Worm (Caenorhabditis elegans) whole organism, young adult: ENCODE results near the gene C14F11.4.

Experiments used
- B0035.1 ChIP-seq: sonication (generic microtip); optimal IDR thresholded peaks from 2 replicates; lab custom pipeline; 2016; ENCODE audit warnings: missing genetic modification characterization, mild to moderate bottlenecking, missing compliant biosample characterization, missing genotype, missing genetic modification reagents
- B0336.3 ChIP-seq: fragments of 200-800 bp; sonication (Bioruptor generic); IDR thresholded peaks from 2 replicates; pipeline ENCODE4 v1.3.6; 2022; ENCODE audit warnings: missing genetic modification characterization, missing compliant biosample characterization
- F10E7.11 ChIP-seq: sonication (generic microtip); optimal IDR thresholded peaks from 2 replicates; lab custom pipeline; 2017; ENCODE audit warnings: mild to moderate bottlenecking, missing genetic modification characterization, moderate library complexity, missing compliant biosample characterization
- F22D6.2 ChIP-seq: sonication (generic microtip); optimal IDR thresholded peaks from 2 replicates; lab custom pipeline; 2016; ENCODE audit warnings: mild to moderate bottlenecking, missing genetic modification characterization, missing compliant biosample characterization
- F23B12.7 ChIP-seq: sonication (generic microtip); optimal IDR thresholded peaks from 2 replicates; lab custom pipeline; 2017; ENCODE audit warnings: missing genetic modification characterization, mild to moderate bottlenecking, missing compliant biosample characterization, antibody characterized with exemption, moderate library complexity; ENCODE audit not compliant: insufficient read depth
- F57C9.4 ChIP-seq: sonication (generic microtip); optimal IDR thresholded peaks from 2 replicates; lab custom pipeline; 2017; ENCODE audit warnings: mild to moderate bottlenecking, missing genetic modification characterization, missing compliant biosample characterization
- T07F8.4 ChIP-seq: sonication (generic microtip); optimal IDR thresholded peaks from 2 replicates; lab custom pipeline; 2016; ENCODE audit warnings: mild to moderate bottlenecking, missing genetic modification characterization, moderate library complexity, missing compliant biosample characterization
- Y53G8AR.9 ChIP-seq: fragments of 200-800 bp; sonication (Bioruptor generic); conservative IDR thresholded peaks from 2 replicates; pipeline ENCODE4 v1.3.6; 2022; ENCODE audit warnings: missing genetic modification reagents, missing genetic modification characterization, missing compliant biosample characterization
- Y56A3A.18 ChIP-seq: fragments of 200-800 bp; sonication (Bioruptor generic); IDR thresholded peaks from 2 replicates; pipeline ENCODE4 v1.3.6; 2022; ENCODE audit warnings: missing genetic modification reagents, missing genetic modification characterization, missing compliant biosample characterization
- Y67H2A.10 ChIP-seq: fragments of 200-800 bp; sonication (Bioruptor generic); conservative IDR thresholded peaks from 2 replicates; pipeline ENCODE4 v1.3.6; 2022; ENCODE audit warnings: missing genetic modification reagents, missing genetic modification characterization, missing compliant biosample characterization
- Y79H2A.3 ChIP-seq: fragments of 200-800 bp; sonication (Bioruptor generic); conservative IDR thresholded peaks from 2 replicates; pipeline ENCODE4 v1.3.6; 2022; ENCODE audit warnings: missing genetic modification reagents, missing genetic modification characterization, missing compliant biosample characterization
- ZK185.1 ChIP-seq: sonication (generic microtip); optimal IDR thresholded peaks from 2 replicates; lab custom pipeline; 2016; ENCODE audit warnings: mild to moderate bottlenecking, missing genetic modification characterization, missing compliant biosample characterization; ENCODE audit not compliant: poor library complexity, severe bottlenecking
- akir-1 ChIP-seq: fragments of 200-800 bp; sonication (Bioruptor generic); optimal IDR thresholded peaks from 2 replicates; lab custom pipeline; 2018; ENCODE audit warnings: mild to moderate bottlenecking, missing genetic modification characterization, moderate library complexity, missing compliant biosample characterization
- ama-1 ChIP-seq, 3 experiments: fragments of 150-350 bp in 1 of 3; sonication (generic microtip) in 2 of 3; optimal IDR thresholded peaks; 2 replicates each; lab custom pipeline; 2014 to 2018; ENCODE audit warnings: missing biosample characterization in 2 of 3, missing genetic modification characterization in 2 of 3, missing genetic modification reagents in 2 of 3
- aptf-3 ChIP-seq: fragments of 200-800 bp; sonication (Bioruptor generic); IDR thresholded peaks from 2 replicates; pipeline ENCODE4 v1.3.6; 2022; ENCODE audit warnings: missing genetic modification characterization, missing compliant biosample characterization
- athp-1 ChIP-seq: sonication (generic microtip); optimal IDR thresholded peaks from 2 replicates; lab custom pipeline; 2017; ENCODE audit warnings: mild to moderate bottlenecking, missing genetic modification characterization, missing compliant biosample characterization
- attf-5 ChIP-seq: fragments of 200-800 bp; sonication (Bioruptor generic); optimal IDR thresholded peaks from 2 replicates; lab custom pipeline; 2018; ENCODE audit warnings: mild to moderate bottlenecking, missing genetic modification characterization, missing compliant biosample characterization
- ceh-27 ChIP-seq: fragments of 200-800 bp; sonication (Bioruptor generic); optimal IDR thresholded peaks from 2 replicates; lab custom pipeline; 2018; ENCODE audit warnings: mild to moderate bottlenecking, missing genetic modification characterization, moderate library complexity, missing compliant biosample characterization
- ceh-40 ChIP-seq: fragments of 200-800 bp; sonication (Bioruptor generic); IDR thresholded peaks from 2 replicates; pipeline ENCODE4 v1.3.6; 2022; ENCODE audit warnings: missing genetic modification characterization, missing compliant biosample characterization
- chd-7 ChIP-seq: sonication (generic microtip); optimal IDR thresholded peaks from 2 replicates; lab custom pipeline; 2016; ENCODE audit warnings: mild to moderate bottlenecking, missing genetic modification characterization, moderate library complexity, missing compliant biosample characterization
- die-1 ChIP-seq: sonication (generic microtip); optimal IDR thresholded peaks from 2 replicates; lab custom pipeline; 2016; ENCODE audit warnings: missing genotype, mild to moderate bottlenecking, missing genetic modification characterization, missing compliant biosample characterization
- dpff-1 ChIP-seq: sonication (generic microtip); optimal IDR thresholded peaks from 2 replicates; lab custom pipeline; 2017; ENCODE audit warnings: mild to moderate bottlenecking, missing genetic modification characterization, missing compliant biosample characterization
- egl-18 ChIP-seq: fragments of 200-800 bp; sonication (Bioruptor generic); IDR thresholded peaks from 2 replicates; pipeline ENCODE4 v1.3.6; 2022; ENCODE audit warnings: missing genetic modification reagents, missing genetic modification characterization, missing compliant biosample characterization
- egrh-3 ChIP-seq: fragments of 200-800 bp; sonication (Bioruptor generic); IDR thresholded peaks from 2 replicates; pipeline ENCODE4 v1.3.6; 2022; ENCODE audit warnings: missing genetic modification reagents, missing genetic modification characterization, missing compliant biosample characterization
- ets-4 ChIP-seq: fragments of 200-800 bp; sonication (Bioruptor generic); optimal IDR thresholded peaks from 2 replicates; lab custom pipeline; 2018; ENCODE audit warnings: mild to moderate bottlenecking, missing genetic modification characterization, missing compliant biosample characterization
- him-1 ChIP-seq: sonication (generic microtip); optimal IDR thresholded peaks from 2 replicates; lab custom pipeline; 2016; ENCODE audit warnings: missing genotype, missing genetic modification reagents, missing genetic modification characterization, missing compliant biosample characterization
- hrde-1 ChIP-seq: sonication (generic microtip); optimal IDR thresholded peaks from 2 replicates; lab custom pipeline; 2016; ENCODE audit warnings: missing genetic modification characterization, mild to moderate bottlenecking, missing compliant biosample characterization, moderate library complexity, missing genotype, missing genetic modification reagents, borderline replicate concordance
- lag-1 ChIP-seq: fragments of 200-800 bp; sonication (Bioruptor generic); IDR thresholded peaks from 2 replicates; pipeline ENCODE4 v1.3.6; 2022; ENCODE audit warnings: missing genetic modification reagents, missing genetic modification characterization, missing compliant biosample characterization
- lin-54 ChIP-seq: fragments of 200-800 bp; sonication (Bioruptor generic); optimal IDR thresholded peaks from 2 replicates; lab custom pipeline; 2018; ENCODE audit warnings: mild to moderate bottlenecking, missing genetic modification characterization, missing compliant biosample characterization
- lsl-1 ChIP-seq: fragments of 200-800 bp; sonication (Bioruptor generic); optimal IDR thresholded peaks from 2 replicates; lab custom pipeline; 2018; ENCODE audit warnings: mild to moderate bottlenecking, missing genetic modification characterization, moderate library complexity, missing compliant biosample characterization
- madf-10 ChIP-seq: sonication (generic microtip); optimal IDR thresholded peaks from 2 replicates; lab custom pipeline; 2016; ENCODE audit warnings: mild to moderate bottlenecking, missing genetic modification characterization, missing compliant biosample characterization
- nfyb-1 ChIP-seq: fragments of 200-800 bp; sonication (Bioruptor generic); IDR thresholded peaks from 2 replicates; pipeline ENCODE4 v1.3.6; 2022; ENCODE audit warnings: missing genetic modification reagents, missing genetic modification characterization, missing compliant biosample characterization
- nhr-90 ChIP-seq: sonication (generic microtip); optimal IDR thresholded peaks from 2 replicates; lab custom pipeline; 2016; ENCODE audit warnings: missing genotype, mild to moderate bottlenecking, missing genetic modification characterization, missing compliant biosample characterization
- pha-4 ChIP-seq: fragments of 150-350 bp; sonication (generic microtip); optimal IDR thresholded peaks from 2 replicates; lab custom pipeline; 2014; ENCODE audit warnings: missing biosample characterization, missing genetic modification reagents, missing genetic modification characterization
- rcor-1 ChIP-seq: fragments of 200-800 bp; sonication (Bioruptor generic); IDR thresholded peaks from 2 replicates; pipeline ENCODE4 v1.3.6; 2022; ENCODE audit warnings: missing genetic modification reagents, missing genetic modification characterization, missing compliant biosample characterization
- repo-1 ChIP-seq: sonication (generic microtip); optimal IDR thresholded peaks from 2 replicates; lab custom pipeline; 2017; ENCODE audit warnings: mild to moderate bottlenecking, missing genetic modification characterization, missing compliant biosample characterization
- rpc-1 ChIP-seq, 2 experiments: fragments of 150-350 bp in 1 of 2; sonication (generic microtip) in 1 of 2; optimal IDR thresholded peaks; 2 replicates each; lab custom pipeline; 2014 to 2018; ENCODE audit warnings: missing biosample characterization in 1 of 2, missing genetic modification characterization in 1 of 2, missing genetic modification reagents in 1 of 2, missing genotype in 1 of 2
- sea-2 ChIP-seq: fragments of 200-800 bp; sonication (Bioruptor generic); IDR thresholded peaks from 2 replicates; pipeline ENCODE4 v1.3.6; 2022; ENCODE audit warnings: missing genetic modification characterization, missing compliant biosample characterization
- snpc-4 ChIP-seq, 5 experiments: fragments of 150-350 bp in 1 of 5; sonication (generic microtip) in 4 of 5; optimal IDR thresholded peaks; 2 replicates each; lab custom pipeline; 2014 to 2018; ENCODE audit warnings: missing genetic modification characterization in 5 of 5, missing biosample characterization in 3 of 5, antibody characterized with exemption in 2 of 5, mild to moderate bottlenecking in 2 of 5, missing compliant biosample characterization in 2 of 5, missing genotype in 2 of 5, moderate library complexity in 2 of 5, missing genetic modification reagents in 1 of 5
- tbx-9 ChIP-seq: sonication (generic microtip); optimal IDR thresholded peaks from 2 replicates; lab custom pipeline; 2016; ENCODE audit warnings: borderline replicate concordance, missing genetic modification characterization, inconsistent platforms, missing compliant biosample characterization
- xnd-1 ChIP-seq: sonication (generic microtip); optimal IDR thresholded peaks from 2 replicates; lab custom pipeline; 2016; ENCODE audit warnings: missing genotype, missing genetic modification reagents, missing genetic modification characterization, missing compliant biosample characterization
- ztf-3 ChIP-seq: fragments of 200-800 bp; sonication (Bioruptor generic); optimal IDR thresholded peaks from 2 replicates; lab custom pipeline; 2018; ENCODE audit warnings: mild to moderate bottlenecking, missing genetic modification characterization, missing compliant biosample characterization

C14F11.4 gene

ce11 chrX:6211322-6211820, 21.5 kb downstream of the C14F11.4 start (continued):
- TF ChIP-seq die-1 (tag; lab: Kevin White, UChicago) = no peak
- no peak for TF ChIP-seq F22D6.2 (tag; lab: Kevin White, UChicago)

- TF ChIP-seq B0035.1 = no peak
- TF ChIP-seq tbx-9 (tag; lab: Kevin White, UChicago) = no peak
- TF ChIP-seq akir-1 = no peak
Measured at ce11 chrX:6208463-6208862, 24.4 kb downstream of the C14F11.4 start, which contains the start of gene C14F11.7. Gene C14F11.7 (minus strand): TSS chrX:6208563.

ce11 chrX:6207687-6208088, 25.2 kb downstream of the C14F11.4 start, which contains the start of gene T13C5.6:
Gene T13C5.6 (minus strand): TSS chrX:6207687.
- TF ChIP-seq ZK185.1 (tag; lab: Kevin White, UChicago) = peak; percentile 97
- TF ChIP-seq egl-18 (GFP tag; lab: Robert Waterston, UW) = peak; percentile 65; the same call in 1 of the 2 replicates
- TF ChIP-seq F23B12.7 (tag; lab: Kevin White, UChicago) = peak; percentile 84
- TF ChIP-seq athp-1 (tag; lab: Kevin White, UChicago) = peak; percentile 72
- TF ChIP-seq Y67H2A.10 (GFP tag; lab: Robert Waterston, UW) = 0 out of 2 replicates have a peak, but pooled peaks have one; percentile 26
- TF ChIP-seq aptf-3 (GFP tag; lab: Robert Waterston, UW) = peak; percentile 66; the same call in 1 of the 2 replicates
- peak; percentile 66; the same call in 1 of the 2 replicates for TF ChIP-seq Y79H2A.3 (GFP tag; lab: Robert Waterston, UW)
- no peak for TF ChIP-seq sea-2
- peak; percentile 89 for TF ChIP-seq attf-5
- TF ChIP-seq rpc-1 (optimal IDR thresholded peaks at IDR 0.05; lab: Kevin White, UChicago) = peak; percentile 91
- TF ChIP-seq rpc-1 (tag; optimal IDR thresholded peaks at IDR 0.05; lab: Kevin White, UChicago) = peak; percentile 70
- no peak for TF ChIP-seq snpc-4 (GFP tag; optimal IDR thresholded peaks at IDR 0.05; lab: Kevin White, UChicago)
- TF ChIP-seq snpc-4 (tag; optimal IDR thresholded peaks at IDR 0.05; lab: Kevin White, UChicago) = peak in 2 of 4 experiments; percentile 71 to 81
- no peak for TF ChIP-seq xnd-1 (tag; lab: Kevin White, UChicago)
- peak; percentile 69 for TF ChIP-seq lin-54 (GFP tag; lab: Kevin White, UChicago)
- peak; percentile 91 for TF ChIP-seq nhr-90 (tag; lab: Kevin White, UChicago)
- peak; percentile 90 for TF ChIP-seq ets-4 (GFP tag; lab: Kevin White, UChicago)
- peak; percentile 85 for TF ChIP-seq madf-10 (tag; lab: Kevin White, UChicago)
- peak; percentile 72; the same call in 1 of the 2 replicates for TF ChIP-seq Y53G8AR.9 (GFP tag; lab: Robert Waterston, UW)
- peak; percentile 33 for TF ChIP-seq ztf-3 (GFP tag; lab: Kevin White, UChicago)
- TF ChIP-seq F10E7.11 (tag; lab: Kevin White, UChicago) = no peak
- peak; percentile 22 for TF ChIP-seq lsl-1 (GFP tag; lab: Kevin White, UChicago)
- no peak for TF ChIP-seq ceh-40 (GFP tag; lab: Robert Waterston, UW)
- TF ChIP-seq repo-1 (tag; lab: Kevin White, UChicago) = peak; percentile 93
- TF ChIP-seq ceh-27 (GFP tag; lab: Kevin White, UChicago) = peak; percentile 97
- TF ChIP-seq pha-4 (tag; lab: Kevin White, UChicago) = no peak
- peak; percentile 53 for TF ChIP-seq egrh-3
- TF ChIP-seq F57C9.4 (tag; lab: Kevin White, UChicago) = peak; percentile 91
- no peak for TF ChIP-seq ama-1 (optimal IDR thresholded peaks at IDR 0.05; lab: Kevin White, UChicago)
- TF ChIP-seq ama-1 (GFP tag; optimal IDR thresholded peaks at IDR 0.05; lab: Kevin White, UChicago) = peak in 1 of 2 experiments; percentile 85
- peak; percentile 88 for TF ChIP-seq die-1 (tag; lab: Kevin White, UChicago)
- peak; percentile 85; the same call in 1 of the 2 replicates for TF ChIP-seq B0336.3 (GFP tag; lab: Robert Waterston, UW)
- peak; percentile 2 for TF ChIP-seq dpff-1 (tag; lab: Kevin White, UChicago)
- TF ChIP-seq lag-1 (GFP tag; lab: Robert Waterston, UW) = no peak
- peak; percentile 89 for TF ChIP-seq rcor-1 (GFP tag; lab: Robert Waterston, UW)
- peak; percentile 93 for TF ChIP-seq chd-7 (tag; lab: Kevin White, UChicago)
- peak; percentile 49 for TF ChIP-seq him-1 (tag; lab: Kevin White, UChicago)
- peak; percentile 93 for TF ChIP-seq nfyb-1 (GFP tag; lab: Robert Waterston, UW)
- peak; percentile 83 for TF ChIP-seq T07F8.4
- peak; percentile 76 for TF ChIP-seq hrde-1 (tag; lab: Kevin White, UChicago)
- TF ChIP-seq tbx-9 (tag; lab: Kevin White, UChicago) = peak; percentile 74
- TF ChIP-seq Y56A3A.18 (GFP tag; lab: Robert Waterston, UW) = peak; percentile 91
